Fruit fly (Drosophila melanogaster): ENCODE results near the gene kirre.

DNA sequence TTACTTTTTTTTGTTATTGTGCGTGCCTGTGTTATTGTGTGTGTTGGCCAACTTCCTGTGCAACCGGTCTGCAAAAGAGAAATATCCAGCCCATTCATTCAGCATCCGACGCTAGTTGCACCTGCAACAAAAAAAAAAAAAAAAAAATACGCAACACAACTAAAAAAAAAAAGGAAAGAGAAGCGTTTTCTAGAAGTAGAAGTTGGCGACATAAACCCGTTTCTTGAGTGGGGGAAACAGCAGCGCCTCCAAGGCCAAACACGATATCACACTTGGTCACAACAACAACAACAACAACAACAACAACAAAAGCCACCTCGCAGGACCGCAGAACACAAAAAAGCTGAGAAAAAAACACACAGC lies 359.7 kb downstream of the kirre start:
- no peak for TF ChIP-seq Lpt (GFP tag; optimal IDR thresholded peaks at IDR 0.05)
- TF ChIP-seq CG8119 (GFP tag; IDR thresholded peaks at IDR 0.05), result peak; percentile 41; the same call in 2 of the 3 replicates

All from whole organism, prepupa.